Fruit fly (Drosophila melanogaster): ENCODE results near the gene CG32204.

DNA sequence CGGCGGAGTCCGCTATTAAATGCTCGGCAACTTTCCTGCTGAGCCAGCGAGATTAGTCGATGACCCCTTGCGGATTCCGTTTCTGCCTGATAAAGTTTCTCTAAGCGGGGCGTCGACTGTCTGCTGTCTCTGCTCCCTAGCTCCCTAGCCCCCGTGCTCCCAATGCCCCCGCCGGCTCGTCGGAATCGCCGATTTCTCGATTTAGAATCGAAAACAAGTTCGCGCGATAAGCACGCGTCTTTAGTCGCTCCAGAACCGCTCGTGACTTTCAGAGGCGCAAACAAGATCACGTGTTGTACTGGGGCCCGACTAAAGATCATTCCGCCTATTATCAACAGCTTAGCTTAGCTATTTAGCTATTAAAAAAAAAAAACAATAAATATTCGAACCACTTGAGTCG lies 47.0 kb upstream of the CG32204 start:
- TF ChIP-seq EcR (GFP tag; optimal IDR thresholded peaks at IDR 0.05) = no peak
- no peak for TF ChIP-seq Dll (optimal IDR thresholded peaks at IDR 0.05)
- no peak for TF ChIP-seq pan (optimal IDR thresholded peaks at IDR 0.05)

All from whole organism.